Worm (Caenorhabditis elegans) whole organism, midembryonic: ENCODE data around the gene ctsa-1.2.

ENCODE experiments used
- T22C8.4 ChIP-seq: fragments of 200-800 bp; sonication (Bioruptor generic); IDR thresholded peaks from 2 replicates; pipeline ENCODE4 v1.3.6; 2022; ENCODE audit warnings: missing genetic modification characterization, missing compliant biosample characterization
- cog-1 ChIP-seq: sonication (generic microtip); optimal IDR thresholded peaks from 2 replicates; lab custom pipeline; 2016; ENCODE audit warnings: missing genetic modification characterization, missing compliant biosample characterization
- flt-1 ChIP-seq: fragments of 200-800 bp; sonication (Bioruptor generic); IDR thresholded peaks from 2 replicates; pipeline ENCODE4 v1.3.6; 2022; ENCODE audit warnings: missing genetic modification characterization, missing compliant biosample characterization
- klf-2 ChIP-seq: fragments of 200-800 bp; sonication (Bioruptor generic); conservative IDR thresholded peaks from 2 replicates; pipeline ENCODE4 v1.3.6; 2022; ENCODE audit warnings: missing genetic modification reagents, missing genetic modification characterization, missing compliant biosample characterization
- med-1 ChIP-seq: sonication (generic microtip); optimal IDR thresholded peaks from 2 replicates; lab custom pipeline; 2017; ENCODE audit warnings: missing genetic modification characterization, mild to moderate bottlenecking, missing compliant biosample characterization, antibody characterized with exemption, missing genetic modification reagents; ENCODE audit not compliant: insufficient read depth
- ref-1 ChIP-seq: fragments of 200-800 bp; sonication (Bioruptor generic); conservative IDR thresholded peaks from 2 replicates; pipeline ENCODE4 v1.3.6; 2022; ENCODE audit warnings: missing genetic modification reagents, missing genetic modification characterization, missing compliant biosample characterization
- tab-1 ChIP-seq: fragments of 200-800 bp; sonication (Bioruptor generic); IDR thresholded peaks from 2 replicates; pipeline ENCODE4 v1.3.6; 2022; ENCODE audit warnings: missing genetic modification characterization, missing compliant biosample characterization
- ztf-23 ChIP-seq: fragments of 200-800 bp; sonication (Bioruptor generic); IDR thresholded peaks from 2 replicates; pipeline ENCODE4 v1.3.6; 2022; ENCODE audit warnings: missing genetic modification reagents, missing genetic modification characterization, missing compliant biosample characterization
- ztf-29 ChIP-seq: fragments of 200-800 bp; sonication (Bioruptor generic); IDR thresholded peaks from 2 replicates; pipeline ENCODE4 v1.3.6; 2022; ENCODE audit warnings: missing genetic modification reagents, missing genetic modification characterization, missing compliant biosample characterization

ctsa-1.2 gene

ce11 chrII:11790458-11790857 lies 51.3 kb downstream of the ctsa-1.2 start, which contains the start of gene F43G6.4:
TSS of gene F43G6.4 (plus strand) at chrII:11790758.
- no peak for TF ChIP-seq T22C8.4 (GFP tag; lab: Robert Waterston, UW)
- no peak for TF ChIP-seq ref-1 (GFP tag; lab: Robert Waterston, UW)
- no peak for TF ChIP-seq flt-1 (GFP tag; lab: Robert Waterston, UW)
- TF ChIP-seq cog-1 (tag; lab: Kevin White, UChicago): no peak
- no peak for TF ChIP-seq med-1 (GFP tag; lab: Kevin White, UChicago)
- no peak for TF ChIP-seq tab-1 (GFP tag; lab: Robert Waterston, UW)
- no peak for TF ChIP-seq ztf-23 (GFP tag; lab: Robert Waterston, UW)
- no peak for TF ChIP-seq ztf-29
- no peak for TF ChIP-seq klf-2 (GFP tag; lab: Robert Waterston, UW)
